Fruit fly (Drosophila melanogaster): ENCODE measurements around the gene LKRSDH.

DNA sequence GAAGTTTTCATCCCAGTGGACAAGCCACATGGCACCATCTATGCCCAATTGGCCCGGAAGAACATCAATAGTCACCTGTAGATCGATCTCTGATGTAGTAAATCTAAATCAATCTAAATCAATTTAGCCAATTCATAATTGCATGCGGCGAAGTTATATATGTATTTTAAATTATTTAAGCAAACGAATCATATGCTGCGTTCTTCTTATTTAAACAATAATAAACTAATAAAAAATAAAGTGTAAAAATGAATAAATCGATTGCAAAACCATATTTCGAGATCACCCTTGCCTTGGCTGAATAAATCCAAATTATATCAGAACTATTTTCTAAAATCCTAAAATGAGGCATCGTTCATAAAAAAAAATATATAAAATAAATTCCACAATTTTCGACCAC lies 14.6 kb downstream of the LKRSDH start, which contains the start of gene CG7164:
- TF ChIP-seq Dfd (GFP tag; optimal IDR thresholded peaks at IDR 0.05) (no peak), Hr78 (GFP tag; optimal IDR thresholded peaks at IDR 0.05) (no peak), Myc (optimal IDR thresholded peaks at IDR 0.05) (no peak), HLH106 (tag; optimal IDR thresholded peaks at IDR 0.05) (no peak), lola (GFP tag; optimal IDR thresholded peaks at IDR 0.05) (no peak), brk (GFP tag; optimal IDR thresholded peaks at IDR 0.05) (no peak), psq (GFP tag; optimal IDR thresholded peaks at IDR 0.05) (no peak), Sp1 (GFP tag; optimal IDR thresholded peaks at IDR 0.05) (no peak), usp (GFP tag; optimal IDR thresholded peaks at IDR 0.05) (no peak), Hnf4 (GFP tag; optimal IDR thresholded peaks at IDR 0.05) (no peak), br (GFP tag; optimal IDR thresholded peaks at IDR 0.05) (no peak), pan (optimal IDR thresholded peaks at IDR 0.05) (no peak), foxo (GFP tag; optimal IDR thresholded peaks at IDR 0.05) (no peak)
